Worm (Caenorhabditis elegans): ENCODE data around the gene F59A7.14.

- TF ChIP-seq ama-1 (optimal IDR thresholded peaks at IDR 0.05) (no peak), hmbx-1 (tag; optimal IDR thresholded peaks at IDR 0.05) (no peak), hmg-4 (GFP tag; optimal IDR thresholded peaks at IDR 0.05) (no peak), tbx-11 (GFP tag; IDR thresholded peaks at IDR 0.05) (no peak), ceh-36 (tag; optimal IDR thresholded peaks at IDR 0.05) (no peak), tra-4 (tag; optimal IDR thresholded peaks at IDR 0.05) (no peak), F13C5.2 (tag; optimal IDR thresholded peaks at IDR 0.05) (no peak)
These were observed 2.5 kb downstream of the F59A7.14 start for ce11 chrV:2021283-2021682.
